Fruit fly (Drosophila melanogaster) whole organism, wandering third instar larva: ENCODE data around the gene RhoGAP71E.

ENCODE experiments used
- Abd-B ChIP-seq: fragments of >200 bp; optimal IDR thresholded peaks from 2 replicates; lab custom pipeline; 2017; ENCODE audit warnings: missing biosample characterization, missing genetic modification characterization
- Hr78 ChIP-seq: fragments of >200 bp; optimal IDR thresholded peaks from 2 replicates; lab custom pipeline; 2017; ENCODE audit warnings: missing biosample characterization, missing genetic modification characterization
- Hr83 ChIP-seq: fragments of 200-300 bp; sonication (Bioruptor generic); optimal IDR thresholded peaks from 2 replicates; lab custom pipeline; 2016; ENCODE audit warnings: missing biosample characterization, mild to moderate bottlenecking, missing genetic modification characterization, moderate library complexity; ENCODE audit not compliant: poor library complexity, severe bottlenecking
- Myc ChIP-seq: fragments of >200 bp; optimal IDR thresholded peaks from 2 replicates; lab custom pipeline; 2017
- Vsx2 ChIP-seq: fragments of 200-300, 225-300 bp; sonication (Bioruptor generic); optimal IDR thresholded peaks from 2 replicates; lab custom pipeline; 2018; ENCODE audit warnings: missing biosample characterization, missing genetic modification characterization; ENCODE audit not compliant: partially characterized antibody
- foxo ChIP-seq, 2 experiments: fragments of 200-800 bp; sonication (Bioruptor generic); optimal IDR thresholded peaks; 2 replicates in 1 of 2; 3 replicates in 1 of 2; lab custom pipeline; 2016 to 2017; ENCODE audit warnings: missing biosample characterization in 2 of 2, missing genetic modification characterization in 2 of 2
- pan ChIP-seq: fragments of >200 bp; optimal IDR thresholded peaks from 2 replicates; lab custom pipeline; 2017
- tai ChIP-seq: sonication (Bioruptor generic); optimal IDR thresholded peaks from 2 replicates; lab custom pipeline; 2016; ENCODE audit warnings: missing biosample characterization, missing genetic modification characterization
- woc ChIP-seq: sonication (Bioruptor generic); optimal IDR thresholded peaks from 2 replicates; lab custom pipeline; 2016; ENCODE audit warnings: missing biosample characterization, mild to moderate bottlenecking, missing genetic modification characterization

- no peak for TF ChIP-seq Hr83 (GFP tag; lab: Kevin White, UChicago)
- no peak for TF ChIP-seq Abd-B (GFP tag; lab: Kevin White, UChicago)
- TF ChIP-seq pan (lab: Kevin White, UChicago), result no peak
- no peak for TF ChIP-seq woc (GFP tag; lab: Kevin White, UChicago)
- TF ChIP-seq Vsx2 (GFP tag; lab: Kevin White, UChicago), result no peak
- no peak for TF ChIP-seq foxo (GFP tag; optimal IDR thresholded peaks at IDR 0.05; lab: Kevin White, UChicago)
- no peak for TF ChIP-seq tai
- no peak for TF ChIP-seq Myc
- TF ChIP-seq Hr78 (GFP tag; lab: Kevin White, UChicago), result no peak
Observed at dm6 chr3L:15597945-15598344, 9.3 kb downstream of the RhoGAP71E start.
